Fruit fly (Drosophila melanogaster): ENCODE results near the gene CG13067.

DNA sequence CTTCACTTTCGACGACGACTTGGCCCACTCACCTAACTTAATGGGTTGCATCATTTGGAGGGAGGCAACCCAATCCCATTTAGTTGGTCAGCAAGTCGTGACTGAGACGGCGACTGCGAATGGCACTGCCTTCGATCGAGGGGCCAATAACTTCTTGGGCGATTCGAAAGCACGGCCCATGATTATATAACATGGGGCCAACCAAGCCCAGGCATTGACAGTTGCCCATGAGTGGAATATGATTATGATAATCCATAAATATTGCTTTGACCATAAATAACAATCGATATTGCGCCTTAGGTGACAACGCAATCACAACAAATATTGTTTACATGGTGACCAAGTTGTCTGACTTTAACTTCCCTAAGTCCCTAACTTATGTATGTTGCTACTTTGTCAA, 12.7 kb downstream of the CG13067 start, which contains the start of gene CG13048:
- TF ChIP-seq usp (GFP tag; optimal IDR thresholded peaks at IDR 0.05), result no peak
- TF ChIP-seq psq (optimal IDR thresholded peaks at IDR 0.05), result no peak
